Fruit fly (Drosophila melanogaster): ENCODE results near the gene CG13738.

Gene CG13738

dm6 chr3L:14004963-14005458, 31.7 kb upstream of the CG13738 start (continued):
- TF ChIP-seq Meics (GFP tag; optimal IDR thresholded peaks at IDR 0.05) (peak; percentile 94), CkIIα-i1 (GFP tag; IDR thresholded peaks at IDR 0.05) (peak; percentile 83), cad (GFP tag; optimal IDR thresholded peaks at IDR 0.05) (no peak), CG2129 (GFP tag; IDR thresholded peaks at IDR 0.05; ENCODE audit: partially characterized antibody) (no peak), nmo (GFP tag; optimal IDR thresholded peaks at IDR 0.05) (peak; percentile 96), Nf-YB (GFP tag; optimal IDR thresholded peaks at IDR 0.05) (peak; percentile 74), inv (GFP tag; IDR thresholded peaks at IDR 0.05; ENCODE audit: partially characterized antibody) (peak; percentile 39; the same call in 1 of the 2 replicates), seq (GFP tag; IDR thresholded peaks at IDR 0.05) (peak; percentile 94), CG31365 (tag; optimal IDR thresholded peaks at IDR 0.05) (peak; percentile 82), CG6683 (GFP tag; optimal IDR thresholded peaks at IDR 0.05) (peak; percentile 84), CG2712 (tag; optimal IDR thresholded peaks at IDR 0.05) (peak; percentile 79), CG3847 (GFP tag; IDR thresholded peaks at IDR 0.05) (peak; percentile 93), CG9932 (GFP tag; IDR thresholded peaks at IDR 0.05) (peak; percentile 94), CG1792 (GFP tag; optimal IDR thresholded peaks at IDR 0.05) (peak; percentile 94), CG6254 (GFP tag; optimal IDR thresholded peaks at IDR 0.05) (peak; percentile 89), Poxn (GFP tag; IDR thresholded peaks at IDR 0.05) (peak; percentile 64; the same call in 1 of the 2 replicates), D19A (tag; optimal IDR thresholded peaks at IDR 0.05) (peak; percentile 90), CG16779 (GFP tag; IDR thresholded peaks at IDR 0.05) (peak; percentile 88), run (tag; optimal IDR thresholded peaks at IDR 0.05) (peak; percentile 86), gsb-n (tag; optimal IDR thresholded peaks at IDR 0.05) (no peak), Hmr (GFP tag; optimal IDR thresholded peaks at IDR 0.05) (peak; percentile 95), dan (GFP tag; IDR thresholded peaks at IDR 0.05) (no peak), sisA (GFP tag; IDR thresholded peaks at IDR 0.05) (peak; percentile 98), cato (GFP tag; optimal IDR thresholded peaks at IDR 0.05; ENCODE audit: borderline replicate concordance) (peak; percentile 91), CG13296 (GFP tag; optimal IDR thresholded peaks at IDR 0.05) (peak; percentile 93), Optix (GFP tag; IDR thresholded peaks at IDR 0.05) (peak; percentile 97), danr (GFP tag; IDR thresholded peaks at IDR 0.05) (peak; percentile 89), dm (GFP tag; optimal IDR thresholded peaks at IDR 0.05) (peak; percentile 94), Dek (tag; optimal IDR thresholded peaks at IDR 0.05) (peak; percentile 93), CG31224 (GFP tag; IDR thresholded peaks at IDR 0.05) (peak; percentile 76), CG8089 (GFP tag; optimal IDR thresholded peaks at IDR 0.05) (peak; percentile 91), Neu2 (GFP tag; optimal IDR thresholded peaks at IDR 0.05; ENCODE audit: borderline replicate concordance) (peak; percentile 58), org-1 (GFP tag; optimal IDR thresholded peaks at IDR 0.05) (peak; percentile 93), vnd (GFP tag; IDR thresholded peaks at IDR 0.05; ENCODE audit: partially characterized antibody) (no peak), CG1529 (GFP tag; optimal IDR thresholded peaks at IDR 0.05) (peak; percentile 91), CrebB (tag; optimal IDR thresholded peaks at IDR 0.05) (peak; percentile 87), CG6813 (GFP tag; optimal IDR thresholded peaks at IDR 0.05) (peak; percentile 93), Oaz (GFP tag; IDR thresholded peaks at IDR 0.05) (peak; percentile 94), tna (GFP tag; IDR thresholded peaks at IDR 0.05; ENCODE audit: partially characterized antibody) (no peak), CG3838 (GFP tag; optimal IDR thresholded peaks at IDR 0.05) (peak; percentile 82), sug (tag; optimal IDR thresholded peaks at IDR 0.05) (peak; percentile 93), psq (GFP tag; optimal IDR thresholded peaks at IDR 0.05) (peak; percentile 85), CG13894 (tag; optimal IDR thresholded peaks at IDR 0.05) (peak; percentile 88), stc (GFP tag; IDR thresholded peaks at IDR 0.05) (peak; percentile 94), pnt (GFP tag; optimal IDR thresholded peaks at IDR 0.05) (peak; percentile 95), CG14667 (GFP tag; IDR thresholded peaks at IDR 0.05) (peak; percentile 79), CG10543 (GFP tag; optimal IDR thresholded peaks at IDR 0.05) (peak; percentile 93), sqz (GFP tag; optimal IDR thresholded peaks at IDR 0.05) (no peak), crc (GFP tag; optimal IDR thresholded peaks at IDR 0.05) (peak; percentile 95), CG9609 (GFP tag; optimal IDR thresholded peaks at IDR 0.05) (peak; percentile 96)

Measured in whole organism, embryonic.